Worm (Caenorhabditis elegans): ENCODE data around the gene cec-3.

DNA sequence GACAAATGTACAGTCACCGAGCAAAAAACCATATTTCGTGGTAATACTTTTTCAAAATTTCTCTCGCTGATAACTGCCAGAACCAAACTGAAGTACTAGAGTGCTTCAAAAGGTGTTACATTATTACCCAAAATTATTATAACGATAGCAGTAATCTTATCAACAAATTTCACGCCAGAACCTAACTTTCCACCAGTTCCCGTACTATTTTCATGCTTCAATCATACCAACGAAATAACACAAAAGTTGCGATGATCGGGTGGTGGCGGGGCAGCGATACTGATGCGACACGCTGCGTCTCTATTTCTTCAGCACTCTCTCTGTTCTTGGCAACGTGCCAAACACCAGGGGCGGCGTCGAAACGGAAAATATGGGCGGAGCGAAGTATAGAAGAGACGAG is 48.5 kb downstream of the cec-3 start:
- no peak for TF ChIP-seq rnt-1 (tag; optimal IDR thresholded peaks at IDR 0.05)
- TF ChIP-seq F13H6.1 (tag; optimal IDR thresholded peaks at IDR 0.05), result no peak
- no peak for TF ChIP-seq pag-3 (tag; optimal IDR thresholded peaks at IDR 0.05; ENCODE audit: borderline replicate concordance)
- TF ChIP-seq ceh-45 (GFP tag; IDR thresholded peaks at IDR 0.05), result no peak
- no peak for TF ChIP-seq unc-55 (GFP tag; optimal IDR thresholded peaks at IDR 0.05)
- TF ChIP-seq ceh-14 (tag; optimal IDR thresholded peaks at IDR 0.05), result no peak
- no peak for TF ChIP-seq pha-4 (tag; optimal IDR thresholded peaks at IDR 0.05)
- no peak for TF ChIP-seq ceh-31 (tag; optimal IDR thresholded peaks at IDR 0.05)
- no peak for TF ChIP-seq ceh-30 (tag; optimal IDR thresholded peaks at IDR 0.05)
- no peak for TF ChIP-seq C38D4.7 (GFP tag; optimal IDR thresholded peaks at IDR 0.05)
- no peak for TF ChIP-seq hlh-6 (tag; optimal IDR thresholded peaks at IDR 0.05)
